Worm (Caenorhabditis elegans): ENCODE data around the gene F42A9.9.

ce11 chrIV:8595317-8595716, 43.3 kb downstream of the F42A9.9 start, which contains the start of gene Y59H11AR.3:
- no peak for TF ChIP-seq W03F9.2 (tag; optimal IDR thresholded peaks at IDR 0.05)
- no peak for TF ChIP-seq dao-5 (tag; optimal IDR thresholded peaks at IDR 0.05)
- no peak for TF ChIP-seq him-1 (tag; optimal IDR thresholded peaks at IDR 0.05)

All from whole organism, L4/young adult.